Worm (Caenorhabditis elegans) whole organism, L3 larva: ENCODE results near the gene lfi-1.

Experiments
- R02D3.7 ChIP-seq: fragments of 150-350 bp; optimal IDR thresholded peaks from 2 replicates; lab custom pipeline; 2014; ENCODE audit warnings: missing biosample characterization, missing genetic modification characterization
- ZK546.5 ChIP-seq: sonication (generic microtip); optimal IDR thresholded peaks from 2 replicates; lab custom pipeline; 2017; ENCODE audit warnings: missing biosample characterization, missing genetic modification characterization
- aly-2 ChIP-seq: fragments of 150-350 bp; optimal IDR thresholded peaks from 2 replicates; lab custom pipeline; 2014; ENCODE audit warnings: missing biosample characterization, missing genetic modification characterization
- ama-1 ChIP-seq: fragments of 150-350 bp; optimal IDR thresholded peaks from 2 replicates; lab custom pipeline; 2018
- ceh-16 ChIP-seq: sonication (generic microtip); optimal IDR thresholded peaks from 2 replicates; lab custom pipeline; 2017; ENCODE audit warnings: missing biosample characterization, missing genetic modification characterization
- ceh-28 ChIP-seq: fragments of 150-350 bp; optimal IDR thresholded peaks from 2 replicates; lab custom pipeline; 2014; ENCODE audit warnings: missing biosample characterization, missing genetic modification reagents, missing genetic modification characterization
- daf-12 ChIP-seq: fragments of 150-350 bp; optimal IDR thresholded peaks from 2 replicates; lab custom pipeline; 2014; ENCODE audit warnings: missing biosample characterization, missing genetic modification reagents, missing genetic modification characterization
- egl-27 ChIP-seq: sonication (generic microtip); optimal IDR thresholded peaks from 4 replicates; lab custom pipeline; 2017; ENCODE audit warnings: missing biosample characterization, missing genetic modification reagents, missing genetic modification characterization
- egl-5 ChIP-seq: fragments of 150-350 bp; optimal IDR thresholded peaks from 2 replicates; lab custom pipeline; 2017; ENCODE audit warnings: missing biosample characterization, missing genetic modification reagents, missing genetic modification characterization, inconsistent platforms
- elt-1 ChIP-seq: fragments of 150-350 bp; optimal IDR thresholded peaks from 2 replicates; lab custom pipeline; 2014; ENCODE audit warnings: missing biosample characterization, missing genetic modification characterization
- elt-2 ChIP-seq: sonication (generic microtip); optimal IDR thresholded peaks from 2 replicates; lab custom pipeline; 2016; ENCODE audit warnings: missing genetic modification reagents, mild to moderate bottlenecking, missing genetic modification characterization, missing compliant biosample characterization
- eor-1 ChIP-seq, 2 experiments: fragments of 150-350 bp; optimal IDR thresholded peaks; 2 replicates each; lab custom pipeline; 2014 to 2018; ENCODE audit warnings: missing biosample characterization in 2 of 2, missing genetic modification characterization in 2 of 2
- fkh-10 ChIP-seq: sonication (generic microtip); optimal IDR thresholded peaks from 2 replicates; lab custom pipeline; 2017; ENCODE audit warnings: missing biosample characterization, missing genetic modification reagents, missing genetic modification characterization
- fkh-2 ChIP-seq: fragments of 150-350 bp; optimal IDR thresholded peaks from 2 replicates; lab custom pipeline; 2014; ENCODE audit warnings: missing biosample characterization, missing genetic modification reagents, missing genetic modification characterization
- fos-1 ChIP-seq: fragments of 150-350 bp; optimal IDR thresholded peaks from 2 replicates; lab custom pipeline; 2014; ENCODE audit warnings: missing biosample characterization, missing genetic modification characterization
- hmg-11 ChIP-seq: sonication (generic microtip); optimal IDR thresholded peaks from 2 replicates; lab custom pipeline; 2016; ENCODE audit warnings: missing genetic modification characterization, missing compliant biosample characterization
- jun-1 ChIP-seq: fragments of 150-350 bp; optimal IDR thresholded peaks from 2 replicates; lab custom pipeline; 2014; ENCODE audit warnings: missing biosample characterization, missing genetic modification reagents, missing genetic modification characterization
- lin-15B ChIP-seq: fragments of 150-350 bp; optimal IDR thresholded peaks from 2 replicates; lab custom pipeline; 2014; ENCODE audit warnings: missing biosample characterization, missing genetic modification characterization
- lin-39 ChIP-seq: fragments of 150-350 bp; optimal IDR thresholded peaks from 2 replicates; lab custom pipeline; 2018; ENCODE audit warnings: missing biosample characterization, missing genetic modification reagents, missing genetic modification characterization
- lsy-12 ChIP-seq: sonication (generic microtip); optimal IDR thresholded peaks from 2 replicates; lab custom pipeline; 2016; ENCODE audit warnings: mild to moderate bottlenecking, missing genetic modification characterization, missing compliant biosample characterization
- mdl-1 ChIP-seq: fragments of 150-350 bp; optimal IDR thresholded peaks from 2 replicates; lab custom pipeline; 2014; ENCODE audit warnings: missing biosample characterization, missing genetic modification characterization
- mml-1 ChIP-seq: fragments of 150-350 bp; sonication (generic microtip); optimal IDR thresholded peaks from 3 replicates; lab custom pipeline; 2014; ENCODE audit warnings: missing biosample characterization, missing genetic modification characterization
- nfya-1 ChIP-seq: sonication (generic microtip); optimal IDR thresholded peaks from 2 replicates; lab custom pipeline; 2017; ENCODE audit warnings: missing genetic modification characterization, mild to moderate bottlenecking, missing compliant biosample characterization, antibody characterized with exemption, moderate library complexity; ENCODE audit not compliant: insufficient read depth
- nhr-12 ChIP-seq: fragments of 150-350 bp; optimal IDR thresholded peaks from 2 replicates; lab custom pipeline; 2014; ENCODE audit warnings: missing biosample characterization, missing genetic modification characterization
- nhr-23 ChIP-seq: fragments of 150-350 bp; optimal IDR thresholded peaks from 2 replicates; lab custom pipeline; 2014; ENCODE audit warnings: missing biosample characterization, missing genetic modification reagents, missing genetic modification characterization
- nhr-237 ChIP-seq: fragments of 150-350 bp; optimal IDR thresholded peaks from 2 replicates; lab custom pipeline; 2014; ENCODE audit warnings: missing biosample characterization, missing genetic modification characterization
- nhr-25 ChIP-seq: sonication (generic microtip); optimal IDR thresholded peaks from 2 replicates; lab custom pipeline; 2017; ENCODE audit warnings: missing biosample characterization, missing genetic modification characterization
- nhr-28 ChIP-seq: fragments of 150-350 bp; optimal IDR thresholded peaks from 2 replicates; lab custom pipeline; 2014; ENCODE audit warnings: missing biosample characterization, missing genetic modification characterization
- nhr-43 ChIP-seq: sonication (generic microtip); optimal IDR thresholded peaks from 2 replicates; lab custom pipeline; 2016; ENCODE audit warnings: mild to moderate bottlenecking, missing genetic modification characterization, missing compliant biosample characterization; ENCODE audit not compliant: poor library complexity, severe bottlenecking
- nhr-67 ChIP-seq: fragments of 150-350 bp; optimal IDR thresholded peaks from 2 replicates; lab custom pipeline; 2014; ENCODE audit warnings: missing biosample characterization, missing genetic modification characterization
- nhr-77 ChIP-seq: fragments of 150-350 bp; optimal IDR thresholded peaks from 2 replicates; lab custom pipeline; 2014; ENCODE audit warnings: missing biosample characterization, missing genetic modification characterization
- pha-4 ChIP-seq: fragments of 150-350 bp; optimal IDR thresholded peaks from 2 replicates; lab custom pipeline; 2014; ENCODE audit warnings: missing biosample characterization, missing genetic modification reagents, missing genetic modification characterization
- pqm-1 ChIP-seq: fragments of 150-350 bp; optimal IDR thresholded peaks from 2 replicates; lab custom pipeline; 2017; ENCODE audit warnings: missing biosample characterization, missing genetic modification characterization, inconsistent platforms
- snpc-4 ChIP-seq: fragments of 150-350 bp; optimal IDR thresholded peaks from 2 replicates; lab custom pipeline; 2014; ENCODE audit warnings: missing biosample characterization, missing genetic modification characterization
- tbx-2 ChIP-seq: sonication (generic microtip); optimal IDR thresholded peaks from 2 replicates; lab custom pipeline; 2016; ENCODE audit warnings: mild to moderate bottlenecking, missing genetic modification characterization, missing compliant biosample characterization
- unc-39 ChIP-seq: sonication (generic microtip); optimal IDR thresholded peaks from 4 replicates; lab custom pipeline; 2017; ENCODE audit warnings: missing biosample characterization, missing genetic modification characterization
- unc-62 ChIP-seq: fragments of 150-350 bp; sonication (generic microtip); optimal IDR thresholded peaks from 4 replicates; lab custom pipeline; 2014; ENCODE audit warnings: missing biosample characterization, missing genetic modification reagents, missing genetic modification characterization

The lfi-1 gene

DNA sequence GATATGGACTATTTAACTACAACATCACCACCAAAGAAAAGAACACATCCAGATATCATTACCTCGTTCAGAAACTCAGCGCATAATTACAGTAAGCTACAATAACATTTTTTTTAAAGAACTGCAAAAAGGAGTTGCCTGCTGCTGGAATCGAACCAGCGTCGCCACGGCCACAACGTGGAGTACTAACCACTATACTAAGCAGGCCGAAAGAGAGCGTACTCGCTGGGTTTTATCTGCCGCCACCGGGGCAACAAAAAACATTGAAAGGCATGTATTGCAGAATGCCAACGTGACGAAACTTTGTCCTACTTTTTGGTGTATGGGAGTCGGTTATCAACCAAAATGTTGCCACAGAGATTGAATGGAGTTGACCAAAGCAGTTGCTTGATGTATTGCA, 46.1 kb downstream of the lfi-1 start:
- TF ChIP-seq elt-2 (tag; lab: Kevin White, UChicago) (peak; percentile 48), nfya-1 (tag; lab: Kevin White, UChicago) (peak; percentile 17), mdl-1 (tag; lab: Kevin White, UChicago) (no peak), nhr-25 (tag; lab: Kevin White, UChicago) (peak; percentile 33), fkh-10 (GFP tag; lab: Kevin White, UChicago) (no peak), nhr-43 (tag; lab: Kevin White, UChicago) (peak; percentile 78), ceh-16 (no peak), lsy-12 (tag; lab: Kevin White, UChicago) (peak; percentile 59), nhr-12 (no peak), lin-39 (peak; percentile 31), hmg-11 (tag; lab: Kevin White, UChicago) (peak; percentile 69), R02D3.7 (tag; lab: Kevin White, UChicago) (peak; percentile 1), eor-1 (tag; optimal IDR thresholded peaks at IDR 0.05; lab: Kevin White, UChicago) (no peak), pqm-1 (peak; percentile 12), jun-1 (tag; lab: Kevin White, UChicago) (peak; percentile 17), lin-15B (tag; lab: Kevin White, UChicago) (no peak), elt-1 (tag; lab: Kevin White, UChicago) (no peak)

DNA sequence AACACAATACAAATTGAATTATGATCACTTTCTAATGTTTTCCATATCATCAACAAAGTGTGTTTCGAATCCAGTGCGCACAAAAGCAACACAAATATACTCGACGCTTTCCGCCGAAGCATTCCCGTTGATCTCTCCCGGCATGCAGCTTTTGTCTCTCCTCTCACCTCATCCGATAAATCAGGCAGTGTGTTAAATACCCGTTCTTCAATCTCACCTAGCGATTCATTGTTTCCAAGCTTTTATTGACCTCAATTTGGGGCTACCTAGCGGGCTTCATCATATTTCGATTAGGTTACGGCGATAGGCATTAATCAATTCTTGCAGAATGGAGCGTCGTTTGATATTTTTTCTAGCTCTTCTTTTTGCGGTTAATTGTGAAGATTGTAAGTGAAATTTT, 47.7 kb downstream of the lfi-1 start, which contains the start of gene ZC449.1:
Gene ZC449.1 (plus strand): TSS at position 121 of the 400 bp plus-strand sequence.
- TF ChIP-seq nhr-23 (tag; lab: Kevin White, UChicago) = no peak
- no peak for TF ChIP-seq nhr-12
- no peak for TF ChIP-seq tbx-2 (tag; lab: Kevin White, UChicago)
- TF ChIP-seq ceh-28 (tag; lab: Kevin White, UChicago) = no peak
- TF ChIP-seq lin-15B (tag; lab: Kevin White, UChicago) = no peak
- no peak for TF ChIP-seq nhr-77 (tag; lab: Kevin White, UChicago)
- TF ChIP-seq egl-27 (tag; lab: Kevin White, UChicago) = no peak
- no peak for TF ChIP-seq hmg-11 (tag; lab: Kevin White, UChicago)

DNA sequence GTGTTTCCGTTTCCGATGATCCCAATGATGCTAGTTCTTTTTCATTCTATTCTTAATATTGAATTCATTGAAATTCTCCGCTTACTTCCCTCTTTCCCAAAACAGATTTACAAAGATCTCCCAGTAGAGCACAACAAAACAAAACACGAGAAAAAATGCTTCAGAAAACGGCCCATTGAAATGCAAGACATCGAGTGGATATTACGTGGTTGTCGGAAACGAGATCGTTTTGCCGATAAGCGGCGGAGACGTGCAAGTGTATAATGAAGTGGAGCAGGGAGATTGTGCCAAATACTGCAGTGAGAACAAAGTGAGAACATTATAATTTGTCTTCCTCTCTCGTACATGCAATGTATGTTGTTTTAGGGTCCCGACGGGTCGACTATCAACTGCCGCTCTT, 49.8 kb downstream of the lfi-1 start:
- TF ChIP-seq unc-39 (no peak), ZK546.5 (tag; lab: Kevin White, UChicago) (no peak), fos-1 (tag; lab: Kevin White, UChicago) (no peak), elt-1 (tag; lab: Kevin White, UChicago) (peak; percentile 74), pqm-1 (no peak), nhr-67 (no peak), lin-39 (peak; percentile 62), daf-12 (tag; lab: Kevin White, UChicago) (no peak), egl-5 (tag; lab: Kevin White, UChicago) (no peak), tbx-2 (tag; lab: Kevin White, UChicago) (no peak), nhr-237 (tag; lab: Kevin White, UChicago) (no peak), fkh-10 (GFP tag; lab: Kevin White, UChicago) (no peak), elt-2 (tag; lab: Kevin White, UChicago) (no peak), snpc-4 (tag; lab: Kevin White, UChicago) (no peak)

DNA sequence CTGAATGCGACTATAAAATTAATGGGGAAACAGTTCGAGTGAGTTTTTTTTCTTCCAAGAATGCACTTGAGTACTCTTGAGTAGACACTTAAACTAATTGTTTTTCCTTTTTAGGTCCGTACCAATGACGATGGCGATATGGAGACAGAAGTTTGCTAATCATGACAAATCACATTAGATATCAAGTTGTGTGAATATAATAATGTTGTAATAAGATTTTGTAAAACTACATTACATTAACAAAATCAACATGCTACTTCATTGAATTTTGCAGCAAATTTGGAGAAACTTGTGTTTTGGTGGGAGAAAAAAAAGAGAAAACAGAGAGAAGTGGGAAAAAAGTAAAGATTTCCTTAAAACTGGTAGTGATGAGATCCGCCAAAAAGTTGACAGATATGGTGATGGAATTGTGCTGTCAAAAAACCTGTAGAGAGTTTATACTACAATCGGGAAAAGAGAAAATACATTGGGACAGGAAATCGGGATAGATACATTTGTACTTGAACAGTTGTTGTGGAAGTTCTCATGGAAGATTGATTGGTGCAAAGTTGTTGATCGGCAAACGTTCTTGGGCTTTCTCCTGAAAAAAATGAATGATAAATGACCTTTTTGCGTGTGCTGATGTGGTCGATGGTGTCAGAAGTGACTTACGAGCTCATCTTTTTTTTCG, 51.4 kb downstream of the lfi-1 start:
- TF ChIP-seq unc-62 (GFP tag; lab: Kevin White, UChicago) = no peak
- peak; percentile 78 for TF ChIP-seq lin-39
- no peak for TF ChIP-seq pha-4
- no peak for TF ChIP-seq ceh-16

DNA sequence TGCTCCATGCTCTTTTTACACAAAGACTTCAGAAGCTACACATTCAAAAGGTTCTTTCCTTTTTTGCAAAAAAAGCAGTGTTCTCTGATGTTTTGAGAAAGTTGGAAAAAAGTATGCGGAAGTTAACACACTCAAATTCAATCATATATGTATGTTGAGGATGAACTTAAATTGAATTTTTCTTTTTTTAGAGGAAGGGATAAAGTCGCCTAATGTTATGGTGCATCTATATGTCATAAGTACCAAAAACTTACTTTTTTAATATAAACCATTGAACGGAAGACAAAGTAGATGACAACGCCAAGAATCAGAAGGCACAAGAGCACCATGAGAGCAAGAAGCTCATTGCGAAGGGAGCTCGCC, 51.9 kb downstream of the lfi-1 start:
- TF ChIP-seq fkh-10 (GFP tag; lab: Kevin White, UChicago) (no peak), ama-1 (lab: Kevin White, UChicago) (no peak), nhr-67 (no peak), fkh-2 (tag; lab: Kevin White, UChicago) (no peak), R02D3.7 (tag; lab: Kevin White, UChicago) (no peak), hmg-11 (tag; lab: Kevin White, UChicago) (no peak), ceh-28 (tag; lab: Kevin White, UChicago) (no peak), aly-2 (tag; lab: Kevin White, UChicago) (no peak), lsy-12 (tag; lab: Kevin White, UChicago) (no peak), nhr-28 (no peak), mml-1 (tag; lab: Kevin White, UChicago) (no peak), jun-1 (tag; lab: Kevin White, UChicago) (no peak), egl-5 (tag; lab: Kevin White, UChicago) (no peak), mdl-1 (tag; lab: Kevin White, UChicago) (no peak), daf-12 (tag; lab: Kevin White, UChicago) (no peak), nfya-1 (tag; lab: Kevin White, UChicago) (no peak)
